Fruit fly (Drosophila melanogaster) whole organism, wandering third instar larva: Measurements from ENCODE around the gene GMF.

Source experiments
- Abd-B ChIP-seq: fragments of >200 bp; optimal IDR thresholded peaks from 2 replicates; lab custom pipeline; 2017; ENCODE audit warnings: missing biosample characterization, missing genetic modification characterization
- CG32264 ChIP-seq: fragments of 200-800 bp; sonication (Bioruptor generic); optimal IDR thresholded peaks from 2 replicates; lab custom pipeline; 2016; ENCODE audit warnings: missing biosample characterization, missing genetic modification characterization
- CG9705 ChIP-seq: fragments of 200-800 bp; sonication (Bioruptor generic); optimal IDR thresholded peaks from 2 replicates; lab custom pipeline; 2018; ENCODE audit warnings: missing biosample characterization, mild to moderate bottlenecking, missing genetic modification characterization
- CrebA ChIP-seq: fragments of 200-800 bp; sonication (Bioruptor generic); optimal IDR thresholded peaks from 2 replicates; lab custom pipeline; 2016; ENCODE audit warnings: missing biosample characterization, mild to moderate bottlenecking, missing genetic modification characterization, borderline replicate concordance
- Dfd ChIP-seq: fragments of >200 bp; optimal IDR thresholded peaks from 2 replicates; lab custom pipeline; 2017; ENCODE audit warnings: missing biosample characterization, missing genetic modification characterization
- Dif ChIP-seq: fragments of 200-275, 200-300 bp; sonication (Bioruptor generic); optimal IDR thresholded peaks from 2 replicates; lab custom pipeline; 2018; ENCODE audit warnings: missing biosample characterization, missing genetic modification characterization; ENCODE audit not compliant: partially characterized antibody
- GATAd ChIP-seq: sonication (Bioruptor generic); optimal IDR thresholded peaks from 2 replicates; lab custom pipeline; 2016; ENCODE audit warnings: missing biosample characterization, missing genetic modification characterization
- HLH106 ChIP-seq: fragments of 200-800 bp; optimal IDR thresholded peaks from 3 replicates; lab custom pipeline; 2019; ENCODE audit warnings: missing biosample characterization, mild to moderate bottlenecking, missing genetic modification characterization, moderate library complexity
- Hnf4 ChIP-seq: fragments of 200-800 bp; sonication (Bioruptor generic); optimal IDR thresholded peaks from 2 replicates; lab custom pipeline; 2016; ENCODE audit warnings: missing biosample characterization, mild to moderate bottlenecking, missing genetic modification characterization
- Hr78 ChIP-seq: fragments of >200 bp; optimal IDR thresholded peaks from 2 replicates; lab custom pipeline; 2017; ENCODE audit warnings: missing biosample characterization, missing genetic modification characterization
- Hr83 ChIP-seq: fragments of 200-300 bp; sonication (Bioruptor generic); optimal IDR thresholded peaks from 2 replicates; lab custom pipeline; 2016; ENCODE audit warnings: missing biosample characterization, mild to moderate bottlenecking, missing genetic modification characterization, moderate library complexity; ENCODE audit not compliant: poor library complexity, severe bottlenecking
- Jra ChIP-seq: sonication (Bioruptor generic); optimal IDR thresholded peaks from 2 replicates; lab custom pipeline; 2016; ENCODE audit warnings: missing biosample characterization, missing genetic modification characterization
- Mio ChIP-seq: sonication (Bioruptor generic); optimal IDR thresholded peaks from 2 replicates; lab custom pipeline; 2016; ENCODE audit warnings: missing biosample characterization, missing genetic modification characterization
- Myc ChIP-seq: fragments of >200 bp; optimal IDR thresholded peaks from 2 replicates; lab custom pipeline; 2017
- N ChIP-seq: fragments of >200 bp; optimal IDR thresholded peaks from 2 replicates; lab custom pipeline; 2018; ENCODE audit warnings: missing biosample characterization, missing external identifiers, missing genetic modification characterization
- OdsH ChIP-seq: fragments of 200-800 bp; sonication (Bioruptor generic); optimal IDR thresholded peaks from 2 replicates; lab custom pipeline; 2016; ENCODE audit warnings: missing biosample characterization, mild to moderate bottlenecking, missing genetic modification characterization
- Rel ChIP-seq, 2 experiments: fragments of 200-800 bp; sonication (Bioruptor generic) in 1 of 2; optimal IDR thresholded peaks; 2 replicates in 1 of 2; 3 replicates in 1 of 2; lab custom pipeline; 2016 to 2019; ENCODE audit warnings: mild to moderate bottlenecking in 2 of 2, missing biosample characterization in 2 of 2, missing genetic modification characterization in 2 of 2, moderate library complexity in 1 of 2
- Sp1 ChIP-seq: fragments of 200-800 bp; sonication (Bioruptor generic); optimal IDR thresholded peaks from 3 replicates; lab custom pipeline; 2019; ENCODE audit warnings: missing biosample characterization, mild to moderate bottlenecking, missing genetic modification characterization, moderate library complexity
- Vsx2 ChIP-seq: fragments of 200-300, 225-300 bp; sonication (Bioruptor generic); optimal IDR thresholded peaks from 2 replicates; lab custom pipeline; 2018; ENCODE audit warnings: missing biosample characterization, missing genetic modification characterization; ENCODE audit not compliant: partially characterized antibody
- br ChIP-seq: fragments of 200-800 bp; sonication (Bioruptor generic); optimal IDR thresholded peaks from 2 replicates; lab custom pipeline; 2016; ENCODE audit warnings: missing biosample characterization, missing genetic modification characterization
- brk ChIP-seq: fragments of 200-800 bp; sonication (Bioruptor generic); optimal IDR thresholded peaks from 2 replicates; lab custom pipeline; 2016; ENCODE audit warnings: missing biosample characterization, mild to moderate bottlenecking, missing genetic modification characterization
- dl ChIP-seq, 2 experiments: fragments of 175-275, 200-275 bp in 1 of 2; fragments of 200-275 bp in 1 of 2; sonication (Bioruptor generic); optimal IDR thresholded peaks; lab custom pipeline; 2018; ENCODE audit warnings: mild to moderate bottlenecking in 2 of 2, missing biosample characterization in 2 of 2, missing genetic modification characterization in 2 of 2, moderate library complexity in 2 of 2; ENCODE audit not compliant: partially characterized antibody in 2 of 2, insufficient read depth in 1 of 2
- dmrt93B ChIP-seq: fragments of 200-800 bp; sonication (Bioruptor generic); optimal IDR thresholded peaks from 2 replicates; lab custom pipeline; 2018; ENCODE audit warnings: missing biosample characterization, mild to moderate bottlenecking, missing genetic modification characterization
- dsf ChIP-seq: sonication (Bioruptor generic); optimal IDR thresholded peaks from 2 replicates; lab custom pipeline; 2016; ENCODE audit warnings: missing biosample characterization, missing genetic modification characterization, borderline replicate concordance
- ey ChIP-seq: fragments of 200-800 bp; sonication (Bioruptor generic); optimal IDR thresholded peaks from 2 replicates; lab custom pipeline; 2016; ENCODE audit warnings: missing biosample characterization, missing genetic modification characterization
- foxo ChIP-seq, 2 experiments: fragments of 200-800 bp; sonication (Bioruptor generic); optimal IDR thresholded peaks; 2 replicates in 1 of 2; 3 replicates in 1 of 2; lab custom pipeline; 2016 to 2017; ENCODE audit warnings: missing biosample characterization in 2 of 2, missing genetic modification characterization in 2 of 2
- fru ChIP-seq: fragments of 200-800 bp; sonication (Bioruptor generic); optimal IDR thresholded peaks from 3 replicates; lab custom pipeline; 2016; ENCODE audit warnings: missing biosample characterization, mild to moderate bottlenecking, missing genetic modification characterization
- h ChIP-seq: fragments of 200-800 bp; sonication (Bioruptor generic); optimal IDR thresholded peaks from 3 replicates; lab custom pipeline; 2016; ENCODE audit warnings: missing biosample characterization, mild to moderate bottlenecking, missing genetic modification characterization
- jim ChIP-seq: fragments of 175-275, 200-325 bp; sonication (Bioruptor generic); optimal IDR thresholded peaks from 2 replicates; lab custom pipeline; 2016; ENCODE audit warnings: missing biosample characterization, mild to moderate bottlenecking, missing genetic modification characterization
- lola ChIP-seq: fragments of >200 bp; optimal IDR thresholded peaks from 2 replicates; lab custom pipeline; 2017; ENCODE audit warnings: missing biosample characterization, missing genetic modification characterization
- pan ChIP-seq: fragments of >200 bp; optimal IDR thresholded peaks from 2 replicates; lab custom pipeline; 2017
- psq ChIP-seq: fragments of 200-800 bp; sonication (Bioruptor generic); optimal IDR thresholded peaks from 3 replicates; lab custom pipeline; 2017; ENCODE audit warnings: missing biosample characterization, mild to moderate bottlenecking, missing genetic modification characterization, moderate library complexity
- rgr ChIP-seq: fragments of 200-800 bp; sonication (Bioruptor generic); optimal IDR thresholded peaks from 3 replicates; lab custom pipeline; 2016; ENCODE audit warnings: missing biosample characterization, mild to moderate bottlenecking, missing genetic modification characterization
- sage ChIP-seq: fragments of 200-800 bp; sonication (Bioruptor generic); optimal IDR thresholded peaks from 2 replicates; lab custom pipeline; 2016; ENCODE audit warnings: missing biosample characterization, mild to moderate bottlenecking, missing genetic modification characterization
- sv ChIP-seq: fragments of 200-800 bp; sonication (Bioruptor generic); optimal IDR thresholded peaks from 3 replicates; lab custom pipeline; 2016; ENCODE audit warnings: missing biosample characterization, missing genetic modification characterization
- tai ChIP-seq: sonication (Bioruptor generic); optimal IDR thresholded peaks from 2 replicates; lab custom pipeline; 2016; ENCODE audit warnings: missing biosample characterization, missing genetic modification characterization
- usp ChIP-seq: fragments of >200 bp; optimal IDR thresholded peaks from 2 replicates; lab custom pipeline; 2017; ENCODE audit warnings: missing biosample characterization, missing genetic modification characterization
- woc ChIP-seq: sonication (Bioruptor generic); optimal IDR thresholded peaks from 2 replicates; lab custom pipeline; 2016; ENCODE audit warnings: missing biosample characterization, mild to moderate bottlenecking, missing genetic modification characterization

GMF gene

DNA sequence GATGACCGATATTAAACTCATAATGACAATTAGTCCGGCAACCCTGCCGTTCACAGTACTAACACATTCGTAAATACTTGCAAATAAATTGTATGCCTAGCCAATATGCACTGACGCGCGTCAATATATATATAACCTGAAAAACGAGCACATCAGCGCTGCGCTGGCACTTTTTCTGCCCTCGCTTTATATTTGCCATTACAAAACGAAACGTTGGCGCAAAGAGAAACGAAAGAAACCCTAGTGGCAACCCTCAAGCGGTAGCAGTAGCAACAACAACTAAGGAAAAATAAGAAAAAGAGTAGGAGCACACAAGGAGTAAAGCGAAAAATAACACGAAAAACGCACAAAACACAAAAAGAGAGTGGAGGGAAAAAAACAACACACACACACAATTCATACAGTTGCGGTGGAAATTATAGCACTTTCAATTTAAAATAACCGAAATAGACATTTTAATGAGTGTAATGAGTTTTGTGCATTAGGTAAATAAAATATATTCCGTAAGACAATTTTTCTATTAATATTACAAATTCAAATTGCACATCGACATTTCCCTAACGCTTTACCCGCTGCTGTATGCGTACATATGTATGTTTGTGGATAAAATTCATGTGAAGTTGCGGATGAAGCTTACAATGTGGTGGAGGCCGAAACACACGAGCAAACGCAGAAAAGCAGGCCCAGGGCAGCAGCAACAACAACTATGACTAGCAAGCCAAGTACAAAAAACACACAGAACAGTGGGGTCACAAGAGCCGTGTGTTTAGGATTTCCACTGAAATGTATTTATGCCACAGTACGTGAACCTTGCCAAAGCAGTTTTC, 48.2 kb upstream of the GMF start:
- peak; percentile 93 to 99 for TF ChIP-seq foxo (GFP tag; optimal IDR thresholded peaks at IDR 0.05; lab: Kevin White, UChicago)
- peak; percentile 95 for TF ChIP-seq Rel (GFP tag; optimal IDR thresholded peaks at IDR 0.05; lab: Kevin White, UChicago)
- peak; percentile 93 for TF ChIP-seq Rel (tag; optimal IDR thresholded peaks at IDR 0.05; lab: Kevin White, UChicago)
- peak; percentile 100 for TF ChIP-seq Sp1 (GFP tag; lab: Kevin White, UChicago)
- TF ChIP-seq Dif (GFP tag; lab: Kevin White, UChicago): no peak
- no peak for TF ChIP-seq N (GFP tag; lab: Kevin White, UChicago)
- peak; percentile 99 for TF ChIP-seq br (GFP tag; lab: Kevin White, UChicago)
- TF ChIP-seq CG32264 (GFP tag; lab: Kevin White, UChicago): peak; percentile 95
- TF ChIP-seq Dfd (GFP tag; lab: Kevin White, UChicago): peak; percentile 91
- peak; percentile 100 for TF ChIP-seq psq (GFP tag; lab: Kevin White, UChicago)
- peak; percentile 99 for TF ChIP-seq h (GFP tag; lab: Kevin White, UChicago)
- TF ChIP-seq Myc: no peak
- TF ChIP-seq CrebA (GFP tag; lab: Kevin White, UChicago): peak; percentile 96
- TF ChIP-seq Hnf4 (GFP tag; lab: Kevin White, UChicago): peak; percentile 98
- peak; percentile 98 for TF ChIP-seq sage
- TF ChIP-seq CG9705 (GFP tag; lab: Kevin White, UChicago): peak; percentile 98
- peak; percentile 44 for TF ChIP-seq jim (GFP tag; lab: Kevin White, UChicago)
- TF ChIP-seq rgr: peak; percentile 99
- no peak for TF ChIP-seq Hr78
- peak; percentile 99 for TF ChIP-seq woc
- no peak for TF ChIP-seq Vsx2
- TF ChIP-seq dl (GFP tag; optimal IDR thresholded peaks at IDR 0.05; lab: Kevin White, UChicago; ENCODE audit: insufficient read depth in 1 of 2, partially characterized antibody in 2 of 2): no peak
- TF ChIP-seq ey (GFP tag; lab: Kevin White, UChicago): peak; percentile 99
- peak; percentile 90 for TF ChIP-seq dsf (GFP tag; lab: Kevin White, UChicago)
- TF ChIP-seq pan: no peak
- no peak for TF ChIP-seq lola
- peak; percentile 98 for TF ChIP-seq dmrt93B (GFP tag; lab: Kevin White, UChicago)
- TF ChIP-seq Jra: peak; percentile 98
- peak; percentile 99 for TF ChIP-seq fru (GFP tag; lab: Kevin White, UChicago)
- TF ChIP-seq Abd-B (GFP tag; lab: Kevin White, UChicago): no peak
- TF ChIP-seq GATAd (GFP tag; lab: Kevin White, UChicago): peak; percentile 92
- peak; percentile 98 for TF ChIP-seq brk (GFP tag; lab: Kevin White, UChicago)
- peak; percentile 96 for TF ChIP-seq tai (GFP tag; lab: Kevin White, UChicago)
- TF ChIP-seq Mio: peak; percentile 89
- TF ChIP-seq HLH106 (tag; lab: Kevin White, UChicago): peak; percentile 99
- TF ChIP-seq sv: peak; percentile 99
- peak; percentile 99 for TF ChIP-seq OdsH (GFP tag; lab: Kevin White, UChicago)
- TF ChIP-seq usp (GFP tag; lab: Kevin White, UChicago): no peak
- peak; percentile 47 for TF ChIP-seq Hr83 (GFP tag; lab: Kevin White, UChicago)

DNA sequence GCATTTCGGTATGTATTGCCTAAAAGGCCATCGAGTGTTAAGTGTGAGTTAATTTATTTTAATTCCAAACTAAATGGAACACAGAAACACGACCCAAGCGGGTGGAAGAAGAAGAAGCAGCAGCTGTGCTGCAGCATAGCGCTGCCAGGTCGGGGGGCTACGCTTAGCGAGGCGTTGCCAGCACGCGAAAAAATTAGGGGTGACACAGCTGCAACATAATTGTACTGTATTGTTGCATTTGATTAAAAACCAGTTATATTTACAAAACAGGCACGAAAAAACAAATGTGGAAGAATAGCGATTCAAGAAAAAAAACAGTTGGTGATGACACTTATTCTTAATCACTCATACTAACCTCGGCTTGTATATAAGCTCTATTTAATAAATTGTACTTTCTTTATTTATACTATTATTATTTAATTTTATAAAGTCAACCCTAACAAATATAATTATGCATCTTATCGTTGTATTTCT, 47.4 kb upstream of the GMF start:
- TF ChIP-seq OdsH (GFP tag; lab: Kevin White, UChicago): peak; percentile 84
- TF ChIP-seq Jra: peak; percentile 34
- peak; percentile 39 for TF ChIP-seq woc
- TF ChIP-seq HLH106 (tag; lab: Kevin White, UChicago): peak; percentile 91
- TF ChIP-seq ey (GFP tag; lab: Kevin White, UChicago): peak; percentile 80
- peak; percentile 59 for TF ChIP-seq CG32264 (GFP tag; lab: Kevin White, UChicago)
- peak; percentile 88 for TF ChIP-seq rgr
- TF ChIP-seq CG9705 (GFP tag; lab: Kevin White, UChicago): peak; percentile 60
- TF ChIP-seq usp (GFP tag; lab: Kevin White, UChicago): no peak
- no peak for TF ChIP-seq Dfd (GFP tag; lab: Kevin White, UChicago)
- peak; percentile 42 for TF ChIP-seq GATAd (GFP tag; lab: Kevin White, UChicago)
- TF ChIP-seq dmrt93B (GFP tag; lab: Kevin White, UChicago): peak; percentile 78
- peak; percentile 87 for TF ChIP-seq Sp1 (GFP tag; lab: Kevin White, UChicago)
- peak; percentile 78 for TF ChIP-seq h (GFP tag; lab: Kevin White, UChicago)
- TF ChIP-seq foxo (GFP tag; optimal IDR thresholded peaks at IDR 0.05; lab: Kevin White, UChicago): peak in 1 of 2 experiments; percentile 93
- peak; percentile 56 for TF ChIP-seq sage
- TF ChIP-seq pan: no peak
- TF ChIP-seq Rel (GFP tag; optimal IDR thresholded peaks at IDR 0.05; lab: Kevin White, UChicago): no peak
- peak; percentile 89 for TF ChIP-seq Rel (tag; optimal IDR thresholded peaks at IDR 0.05; lab: Kevin White, UChicago)
- TF ChIP-seq Abd-B (GFP tag; lab: Kevin White, UChicago): no peak
- TF ChIP-seq Hr83 (GFP tag; lab: Kevin White, UChicago): peak; percentile 84
- TF ChIP-seq dl (GFP tag; optimal IDR thresholded peaks at IDR 0.05; lab: Kevin White, UChicago; ENCODE audit: insufficient read depth in 1 of 2, partially characterized antibody in 2 of 2): no peak
- peak; percentile 51 for TF ChIP-seq sv
- peak; percentile 77 for TF ChIP-seq fru (GFP tag; lab: Kevin White, UChicago)
- TF ChIP-seq tai (GFP tag; lab: Kevin White, UChicago): no peak
